Fruit fly (Drosophila melanogaster): ENCODE data around the gene CecB.
A peak's percentile ranks its signal among the peaks of the same experiment; 100 is the strongest.

CecB gene

DNA sequence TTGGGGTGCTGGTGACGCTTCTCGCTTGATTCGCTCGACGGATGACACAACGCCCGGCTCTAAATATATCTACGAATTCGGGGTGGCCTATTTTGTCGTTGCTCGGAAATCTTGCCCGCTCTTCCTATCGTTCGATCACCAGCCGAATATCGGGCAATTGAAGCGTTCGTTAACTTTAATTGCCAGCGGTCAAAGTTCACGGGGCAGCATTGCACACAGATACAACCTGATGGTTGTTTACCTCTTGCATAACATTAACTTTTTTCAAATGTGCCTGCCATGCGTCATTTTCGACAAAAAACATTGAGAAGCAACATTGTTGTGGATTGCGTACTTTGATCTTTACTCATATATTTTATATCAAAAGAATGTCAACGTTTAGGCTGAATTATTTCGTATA lies 15.8 kb downstream of the CecB start:
- TF ChIP-seq Hnf4 (GFP tag; optimal IDR thresholded peaks at IDR 0.05) (no peak), usp (GFP tag; optimal IDR thresholded peaks at IDR 0.05) (no peak), tai (GFP tag; optimal IDR thresholded peaks at IDR 0.05) (no peak), dmrt93B (GFP tag; optimal IDR thresholded peaks at IDR 0.05) (no peak), pan (optimal IDR thresholded peaks at IDR 0.05) (no peak)

DNA sequence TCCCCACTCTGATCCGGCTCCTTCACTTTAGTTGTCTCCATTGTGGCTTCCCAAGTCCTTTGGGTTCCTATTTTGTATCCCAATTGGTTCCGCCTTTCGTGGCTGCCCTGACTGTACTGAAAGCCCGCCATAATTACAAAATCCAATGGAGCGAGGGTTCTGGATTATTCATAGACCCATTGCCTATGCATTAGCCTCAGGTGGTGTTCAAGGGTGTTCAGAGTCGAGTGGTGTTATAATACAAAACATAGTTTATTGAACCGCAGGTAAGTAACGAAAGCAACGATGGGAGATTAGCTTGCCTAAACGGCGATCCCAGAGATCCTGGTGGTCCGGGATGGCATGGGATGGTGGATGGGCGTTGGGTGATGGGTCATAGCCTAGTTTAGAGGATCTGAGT lies 17.5 kb downstream of the CecB start, which contains the start of gene CG15531:
TSS of gene CG15531 (minus strand) at position 101 of the 400 bp plus-strand sequence.
- TF ChIP-seq pan (optimal IDR thresholded peaks at IDR 0.05) = no peak
- TF ChIP-seq ey (GFP tag; optimal IDR thresholded peaks at IDR 0.05) = no peak
- TF ChIP-seq woc (GFP tag; optimal IDR thresholded peaks at IDR 0.05) = no peak
- no peak for TF ChIP-seq Abd-B (GFP tag; optimal IDR thresholded peaks at IDR 0.05)
- TF ChIP-seq CG9705 (GFP tag; optimal IDR thresholded peaks at IDR 0.05) = no peak
- TF ChIP-seq br (GFP tag; optimal IDR thresholded peaks at IDR 0.05) = no peak
- no peak for TF ChIP-seq brk (GFP tag; optimal IDR thresholded peaks at IDR 0.05)

DNA sequence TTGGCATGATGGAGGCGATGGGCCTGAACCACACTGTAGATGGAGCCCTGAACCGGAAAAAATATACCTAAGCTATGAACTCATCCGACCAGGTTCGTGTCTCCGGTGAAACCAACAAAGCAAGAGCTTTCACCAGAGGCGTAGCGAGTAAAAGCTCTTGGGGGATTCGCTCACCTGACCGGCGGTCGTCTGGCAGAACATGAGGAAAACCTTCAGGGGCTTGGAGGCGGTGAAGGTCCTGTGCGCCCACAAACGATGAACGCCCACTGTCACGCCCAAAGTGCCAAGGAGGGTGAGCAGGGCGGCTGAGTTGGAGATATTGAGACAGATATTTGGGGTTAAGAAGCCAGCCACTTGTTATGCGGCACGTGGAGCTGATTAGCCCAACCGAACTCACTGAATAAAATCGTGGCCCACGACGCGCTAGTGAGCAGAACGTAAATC lies 18.0 kb downstream of the CecB start:
- TF ChIP-seq Jra (GFP tag; optimal IDR thresholded peaks at IDR 0.05) (no peak), br (GFP tag; optimal IDR thresholded peaks at IDR 0.05) (peak; percentile 9), h (GFP tag; optimal IDR thresholded peaks at IDR 0.05) (peak; percentile 51), ey (GFP tag; optimal IDR thresholded peaks at IDR 0.05) (peak; percentile 26), lola (GFP tag; optimal IDR thresholded peaks at IDR 0.05) (no peak), HLH106 (tag; optimal IDR thresholded peaks at IDR 0.05) (peak; percentile 50), Myc (optimal IDR thresholded peaks at IDR 0.05) (peak; percentile 55), N (GFP tag; optimal IDR thresholded peaks at IDR 0.05) (no peak), OdsH (GFP tag; optimal IDR thresholded peaks at IDR 0.05) (peak; percentile 14), brk (GFP tag; optimal IDR thresholded peaks at IDR 0.05) (no peak), foxo (GFP tag; optimal IDR thresholded peaks at IDR 0.05) (peak in 1 of 2 experiments; percentile 61), Sp1 (GFP tag; optimal IDR thresholded peaks at IDR 0.05) (peak; percentile 16), rgr (GFP tag; optimal IDR thresholded peaks at IDR 0.05) (peak; percentile 8)

DNA sequence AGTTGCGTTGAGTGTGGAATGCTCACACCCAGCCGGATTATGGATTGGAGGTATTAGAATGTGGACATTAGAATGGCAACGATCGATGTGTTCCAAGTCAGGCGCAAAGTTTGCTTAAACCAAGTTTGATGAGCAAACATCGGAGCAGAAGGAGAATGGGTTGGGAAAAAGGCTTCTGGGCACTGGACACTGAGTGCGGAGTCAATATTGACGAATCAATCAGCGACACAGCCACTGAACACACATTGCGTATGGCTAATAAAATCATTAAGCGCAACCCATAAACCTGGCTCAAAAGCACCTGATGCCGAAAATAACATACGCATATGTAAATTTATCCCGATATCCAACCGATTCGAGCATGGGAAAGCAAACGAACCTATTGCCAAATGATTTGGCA lies 19.8 kb downstream of the CecB start:
- no peak for TF ChIP-seq Hnf4 (GFP tag; optimal IDR thresholded peaks at IDR 0.05)
- no peak for TF ChIP-seq Hr83 (GFP tag; optimal IDR thresholded peaks at IDR 0.05; ENCODE audit: poor library complexity, severe bottlenecking)
- no peak for TF ChIP-seq woc (GFP tag; optimal IDR thresholded peaks at IDR 0.05)

DNA sequence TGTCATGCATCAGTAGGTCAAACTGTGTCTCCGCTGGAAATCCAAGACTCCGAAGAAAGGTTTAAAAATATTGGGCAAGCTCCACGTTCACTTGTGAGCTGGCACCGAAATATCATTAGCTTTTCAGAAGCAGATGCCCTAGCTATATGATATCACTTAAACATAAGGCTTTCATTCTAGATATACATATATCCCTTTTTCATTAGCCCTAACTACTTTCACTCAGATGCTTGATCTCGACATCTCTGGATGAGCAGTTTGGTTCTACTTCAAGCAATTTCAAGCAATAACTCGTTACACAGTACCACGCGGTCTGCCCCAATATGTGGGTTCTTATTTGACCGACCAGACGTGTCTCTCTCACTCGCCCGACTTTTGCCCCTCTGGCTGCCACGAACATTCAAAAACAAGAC lies 22.1 kb downstream of the CecB start:
- TF ChIP-seq Myc (optimal IDR thresholded peaks at IDR 0.05) = no peak
- no peak for TF ChIP-seq CG9705 (GFP tag; optimal IDR thresholded peaks at IDR 0.05)
- TF ChIP-seq Jra (GFP tag; optimal IDR thresholded peaks at IDR 0.05) = no peak
- peak in 1 of 2 experiments; percentile 82 for TF ChIP-seq foxo (GFP tag; optimal IDR thresholded peaks at IDR 0.05)
- no peak for TF ChIP-seq brk (GFP tag; optimal IDR thresholded peaks at IDR 0.05)
- TF ChIP-seq GATAd (GFP tag; optimal IDR thresholded peaks at IDR 0.05) = no peak
- no peak for TF ChIP-seq Vsx2 (GFP tag; optimal IDR thresholded peaks at IDR 0.05; ENCODE audit: partially characterized antibody)
- no peak for TF ChIP-seq Hr78 (GFP tag; optimal IDR thresholded peaks at IDR 0.05)
- TF ChIP-seq sv (GFP tag; optimal IDR thresholded peaks at IDR 0.05) = peak; percentile 10
- peak; percentile 72 for TF ChIP-seq ey (GFP tag; optimal IDR thresholded peaks at IDR 0.05)
- TF ChIP-seq fru (GFP tag; optimal IDR thresholded peaks at IDR 0.05) = peak; percentile 74
- TF ChIP-seq HLH106 (tag; optimal IDR thresholded peaks at IDR 0.05) = peak; percentile 50
- no peak for TF ChIP-seq Hr83 (GFP tag; optimal IDR thresholded peaks at IDR 0.05; ENCODE audit: poor library complexity, severe bottlenecking)
- no peak for TF ChIP-seq usp (GFP tag; optimal IDR thresholded peaks at IDR 0.05)
- TF ChIP-seq Sp1 (GFP tag; optimal IDR thresholded peaks at IDR 0.05) = peak; percentile 64
- TF ChIP-seq pan (optimal IDR thresholded peaks at IDR 0.05) = peak; percentile 52
- TF ChIP-seq tai (GFP tag; optimal IDR thresholded peaks at IDR 0.05) = no peak
- no peak for TF ChIP-seq Hnf4 (GFP tag; optimal IDR thresholded peaks at IDR 0.05)
- peak; percentile 66 for TF ChIP-seq rgr (GFP tag; optimal IDR thresholded peaks at IDR 0.05)
- TF ChIP-seq jim (GFP tag; optimal IDR thresholded peaks at IDR 0.05) = no peak
- peak; percentile 92 for TF ChIP-seq woc (GFP tag; optimal IDR thresholded peaks at IDR 0.05)
- TF ChIP-seq Mio (GFP tag; optimal IDR thresholded peaks at IDR 0.05) = no peak
- peak; percentile 21 for TF ChIP-seq dmrt93B (GFP tag; optimal IDR thresholded peaks at IDR 0.05)
- TF ChIP-seq psq (GFP tag; optimal IDR thresholded peaks at IDR 0.05) = peak; percentile 57
- no peak for TF ChIP-seq Rel (GFP tag; optimal IDR thresholded peaks at IDR 0.05)
- TF ChIP-seq Rel (tag; optimal IDR thresholded peaks at IDR 0.05) = no peak
- no peak for TF ChIP-seq lola (GFP tag; optimal IDR thresholded peaks at IDR 0.05)
- no peak for TF ChIP-seq dsf (GFP tag; optimal IDR thresholded peaks at IDR 0.05; ENCODE audit: borderline replicate concordance)
- no peak for TF ChIP-seq N (GFP tag; optimal IDR thresholded peaks at IDR 0.05)
- no peak for TF ChIP-seq Dif (GFP tag; optimal IDR thresholded peaks at IDR 0.05; ENCODE audit: partially characterized antibody)
- TF ChIP-seq br (GFP tag; optimal IDR thresholded peaks at IDR 0.05) = peak; percentile 47
- no peak for TF ChIP-seq Abd-B (GFP tag; optimal IDR thresholded peaks at IDR 0.05)
- TF ChIP-seq dl (GFP tag; optimal IDR thresholded peaks at IDR 0.05; ENCODE audit: insufficient read depth in 1 of 2, partially characterized antibody in 2 of 2) = no peak
- TF ChIP-seq CG32264 (GFP tag; optimal IDR thresholded peaks at IDR 0.05) = no peak
- no peak for TF ChIP-seq Dfd (GFP tag; optimal IDR thresholded peaks at IDR 0.05)
- peak; percentile 82 for TF ChIP-seq h (GFP tag; optimal IDR thresholded peaks at IDR 0.05)
- TF ChIP-seq CrebA (GFP tag; optimal IDR thresholded peaks at IDR 0.05; ENCODE audit: borderline replicate concordance) = no peak
- TF ChIP-seq OdsH (GFP tag; optimal IDR thresholded peaks at IDR 0.05) = peak; percentile 74
- TF ChIP-seq sage (GFP tag; optimal IDR thresholded peaks at IDR 0.05) = no peak
